Fruit fly (Drosophila melanogaster) whole organism, prepupa: Measurements from ENCODE around the gene Ctu2.

Source experiments
- Blimp-1 ChIP-seq: fragments of 200-800 bp; sonication (Bioruptor generic); optimal IDR thresholded peaks from 3 replicates; lab custom pipeline; 2017; ENCODE audit warnings: missing biosample characterization, missing genetic modification characterization, mild to moderate bottlenecking, moderate library complexity, missing genetic modification reagents
- CG10631 ChIP-seq: fragments of 200-800 bp; sonication (Bioruptor generic); optimal IDR thresholded peaks from 2 replicates; lab custom pipeline; 2016; ENCODE audit warnings: missing biosample characterization, missing genetic modification characterization
- CG11294 ChIP-seq: fragments of 200-800 bp; sonication (Bioruptor generic); IDR thresholded peaks from 2 replicates; pipeline ENCODE4 v1.3.6; 2022; ENCODE audit warnings: missing biosample characterization, missing genetic modification characterization
- CG11762 ChIP-seq: fragments of 200-800 bp; sonication (Bioruptor generic); optimal IDR thresholded peaks from 3 replicates; lab custom pipeline; 2016; ENCODE audit warnings: missing biosample characterization, missing genetic modification characterization; ENCODE audit not compliant: insufficient read depth
- CG15336 ChIP-seq: fragments of 200-800 bp; sonication (Bioruptor generic); IDR thresholded peaks from 2 replicates; pipeline ENCODE4 v1.3.6; 2022; ENCODE audit warnings: missing biosample characterization, missing genetic modification characterization
- CG1621 ChIP-seq: fragments of 200-800 bp; sonication (Bioruptor generic); optimal IDR thresholded peaks from 3 replicates; lab custom pipeline; 2018; ENCODE audit warnings: missing biosample characterization, mild to moderate bottlenecking, missing genetic modification characterization
- CG16779 ChIP-seq: fragments of 200-800 bp; sonication (Bioruptor generic); optimal IDR thresholded peaks from 3 replicates; lab custom pipeline; 2017; ENCODE audit warnings: missing biosample characterization, mild to moderate bottlenecking, missing genetic modification characterization
- CG3032 ChIP-seq: fragments of 200-800 bp; optimal IDR thresholded peaks from 2 replicates; lab custom pipeline; 2019; ENCODE audit warnings: missing biosample characterization, mild to moderate bottlenecking, missing genetic modification characterization, moderate library complexity
- CG31627 ChIP-seq: fragments of 200-800 bp; sonication (Bioruptor generic); optimal IDR thresholded peaks from 3 replicates; lab custom pipeline; 2016; ENCODE audit warnings: missing biosample characterization, missing genetic modification characterization
- CG32006 ChIP-seq: fragments of 200-800 bp; sonication (Bioruptor generic); optimal IDR thresholded peaks from 3 replicates; lab custom pipeline; 2017; ENCODE audit warnings: missing biosample characterization, mild to moderate bottlenecking, missing genetic modification characterization
- CG3919 ChIP-seq: fragments of 200-800 bp; sonication (Bioruptor generic); optimal IDR thresholded peaks from 3 replicates; lab custom pipeline; 2016; ENCODE audit warnings: missing biosample characterization, missing genetic modification characterization
- CG4318 ChIP-seq: fragments of 200-800 bp; sonication (Bioruptor generic); optimal IDR thresholded peaks from 3 replicates; lab custom pipeline; 2017; ENCODE audit warnings: missing biosample characterization, mild to moderate bottlenecking, missing genetic modification characterization
- CG6163 ChIP-seq: fragments of 200-800 bp; sonication (Bioruptor generic); IDR thresholded peaks from 3 replicates; pipeline ENCODE4 v1.3.6; 2022; ENCODE audit warnings: missing biosample characterization, missing genetic modification characterization
- CG6276 ChIP-seq: fragments of 200-800 bp; sonication (Bioruptor generic); optimal IDR thresholded peaks from 2 replicates; lab custom pipeline; 2017; ENCODE audit warnings: missing biosample characterization, mild to moderate bottlenecking, missing genetic modification characterization
- CG6792 ChIP-seq: fragments of 200-800 bp; sonication (Bioruptor generic); optimal IDR thresholded peaks from 3 replicates; lab custom pipeline; 2016; ENCODE audit warnings: missing biosample characterization, missing genetic modification characterization
- CG6808 ChIP-seq: fragments of 200-800 bp; sonication (Bioruptor generic); optimal IDR thresholded peaks from 3 replicates; lab custom pipeline; 2017; ENCODE audit warnings: missing biosample characterization, missing genetic modification characterization, mild to moderate bottlenecking, moderate library complexity, missing genetic modification reagents
- CG6854 ChIP-seq: fragments of 200-800 bp; sonication (Bioruptor generic); optimal IDR thresholded peaks from 2 replicates; lab custom pipeline; 2017; ENCODE audit warnings: missing biosample characterization, mild to moderate bottlenecking, missing genetic modification characterization
- CG7368 ChIP-seq: fragments of 200-800 bp; sonication (Bioruptor generic); optimal IDR thresholded peaks from 3 replicates; lab custom pipeline; 2016; ENCODE audit warnings: missing biosample characterization, missing genetic modification characterization
- CG8119 ChIP-seq: fragments of 200-800 bp; sonication (Bioruptor generic); IDR thresholded peaks from 3 replicates; pipeline ENCODE4 v1.3.6; 2022; ENCODE audit warnings: missing biosample characterization, missing genetic modification characterization
- CG8319 ChIP-seq: fragments of 200-800 bp; sonication (Bioruptor generic); optimal IDR thresholded peaks from 3 replicates; lab custom pipeline; 2016; ENCODE audit warnings: missing biosample characterization, missing genetic modification characterization
- CG9139 ChIP-seq: fragments of 200-800 bp; sonication (Bioruptor generic); optimal IDR thresholded peaks from 3 replicates; lab custom pipeline; 2017; ENCODE audit warnings: missing biosample characterization, mild to moderate bottlenecking, missing genetic modification characterization
- Eip78C ChIP-seq: fragments of 200-800 bp; sonication (Bioruptor generic); peaks from one replicate; lab custom pipeline; 2016; ENCODE audit warnings: missing biosample characterization, missing genetic modification characterization
- Eip93F ChIP-seq: fragments of 200-800 bp; sonication (Bioruptor generic); optimal IDR thresholded peaks from 2 replicates; lab custom pipeline; 2016; ENCODE audit warnings: missing biosample characterization, mild to moderate bottlenecking, missing genetic modification characterization
- Ets21C ChIP-seq: fragments of 200-800 bp; sonication (Bioruptor generic); optimal IDR thresholded peaks from 3 replicates; lab custom pipeline; 2016; ENCODE audit warnings: missing biosample characterization, missing genetic modification characterization
- Ets96B ChIP-seq: fragments of 200-800 bp; optimal IDR thresholded peaks from 2 replicates; lab custom pipeline; 2019; ENCODE audit warnings: missing biosample characterization, mild to moderate bottlenecking, missing genetic modification characterization, moderate library complexity
- Hr39 ChIP-seq: fragments of 200-800 bp; sonication (Bioruptor generic); optimal IDR thresholded peaks from 2 replicates; lab custom pipeline; 2016; ENCODE audit warnings: missing biosample characterization, missing genetic modification characterization
- Hr4 ChIP-seq: fragments of 200-800 bp; sonication (Bioruptor generic); optimal IDR thresholded peaks from 3 replicates; lab custom pipeline; 2016; ENCODE audit warnings: missing biosample characterization, missing genetic modification characterization
- Lpt ChIP-seq: fragments of 200-800 bp; sonication (Bioruptor generic); optimal IDR thresholded peaks from 3 replicates; lab custom pipeline; 2016; ENCODE audit warnings: missing biosample characterization, missing genetic modification characterization
- Met ChIP-seq: fragments of 200-800 bp; sonication (Bioruptor generic); optimal IDR thresholded peaks from 3 replicates; lab custom pipeline; 2016; ENCODE audit warnings: missing biosample characterization, missing genetic modification characterization
- Smox ChIP-seq: fragments of 200-800 bp; sonication (Bioruptor generic); optimal IDR thresholded peaks from 3 replicates; lab custom pipeline; 2016; ENCODE audit warnings: missing biosample characterization, missing genetic modification characterization
- Sox14 ChIP-seq: fragments of 200-800 bp; sonication (Bioruptor generic); optimal IDR thresholded peaks from 3 replicates; lab custom pipeline; 2016; ENCODE audit warnings: missing biosample characterization, missing genetic modification characterization
- achi ChIP-seq: fragments of 200-800 bp; sonication (Bioruptor generic); optimal IDR thresholded peaks from 3 replicates; lab custom pipeline; 2016; ENCODE audit warnings: missing biosample characterization, missing genetic modification characterization
- cyc ChIP-seq: fragments of 200-800 bp; sonication (Bioruptor generic); optimal IDR thresholded peaks from 3 replicates; lab custom pipeline; 2016; ENCODE audit warnings: missing biosample characterization, missing genetic modification characterization
- dac ChIP-seq: fragments of 200-800 bp; sonication (Bioruptor generic); optimal IDR thresholded peaks from 2 replicates; lab custom pipeline; 2017; ENCODE audit warnings: missing biosample characterization, mild to moderate bottlenecking, missing genetic modification characterization
- dsx ChIP-seq: fragments of 200-800 bp; optimal IDR thresholded peaks from 3 replicates; lab custom pipeline; 2019; ENCODE audit warnings: missing biosample characterization, mild to moderate bottlenecking, missing genetic modification characterization, moderate library complexity; ENCODE audit not compliant: poor library complexity, severe bottlenecking
- esn ChIP-seq: fragments of 200-800 bp; sonication (Bioruptor generic); optimal IDR thresholded peaks from 2 replicates; lab custom pipeline; 2016; ENCODE audit warnings: missing biosample characterization, mild to moderate bottlenecking, missing genetic modification characterization, moderate library complexity
- fd59A ChIP-seq: fragments of 200-800 bp; sonication (Bioruptor generic); optimal IDR thresholded peaks from 2 replicates; lab custom pipeline; 2017; ENCODE audit warnings: missing biosample characterization, mild to moderate bottlenecking, missing genetic modification characterization, missing genetic modification reagents
- fd85E ChIP-seq: fragments of 200-800 bp; sonication (Bioruptor generic); optimal IDR thresholded peaks from 3 replicates; lab custom pipeline; 2016; ENCODE audit warnings: missing biosample characterization, missing genetic modification characterization
- lz ChIP-seq: fragments of 200-800 bp; sonication (Bioruptor generic); optimal IDR thresholded peaks from 3 replicates; lab custom pipeline; 2016; ENCODE audit warnings: missing biosample characterization, missing genetic modification characterization
- net ChIP-seq: fragments of 200-800 bp; sonication (Bioruptor generic); optimal IDR thresholded peaks from 3 replicates; lab custom pipeline; 2016; ENCODE audit warnings: missing biosample characterization, missing genetic modification characterization
- pdm3 ChIP-seq: fragments of 200-800 bp; sonication (Bioruptor generic); optimal IDR thresholded peaks from 3 replicates; lab custom pipeline; 2016; ENCODE audit warnings: missing biosample characterization, missing genetic modification characterization
- salr ChIP-seq, 2 experiments: fragments of 200-800 bp; sonication (Bioruptor generic); optimal IDR thresholded peaks; 3 replicates each; lab custom pipeline; 2016 to 2018; ENCODE audit warnings: missing biosample characterization in 2 of 2, missing genetic modification characterization in 2 of 2, mild to moderate bottlenecking in 1 of 2
- spab ChIP-seq: fragments of 200-800 bp; sonication (Bioruptor generic); optimal IDR thresholded peaks from 2 replicates; lab custom pipeline; 2017; ENCODE audit warnings: missing biosample characterization, mild to moderate bottlenecking, missing genetic modification characterization, missing genetic modification reagents
- ss ChIP-seq, 2 experiments: fragments of 200-800 bp; sonication (Bioruptor generic); optimal IDR thresholded peaks; 2 replicates in 1 of 2; 3 replicates in 1 of 2; lab custom pipeline; 2017 to 2018; ENCODE audit warnings: mild to moderate bottlenecking in 2 of 2, missing biosample characterization in 2 of 2, missing genetic modification characterization in 2 of 2, moderate library complexity in 1 of 2
- svp ChIP-seq: fragments of 200-800 bp; sonication (Bioruptor generic); peaks from one replicate; lab custom pipeline; 2016; ENCODE audit warnings: missing biosample characterization, missing genetic modification characterization

Gene Ctu2

dm6 chr2L:19506323-19506722 lies 13.3 kb upstream of the Ctu2 start:
- no peak for TF ChIP-seq Ets21C (GFP tag; lab: Kevin White, UChicago)
- TF ChIP-seq esn (GFP tag; lab: Kevin White, UChicago) = no peak
- no peak for TF ChIP-seq CG6808 (GFP tag; lab: Kevin White, UChicago)
- no peak for TF ChIP-seq CG6792
- TF ChIP-seq CG6276 (GFP tag; lab: Kevin White, UChicago) = no peak
- no peak for TF ChIP-seq CG15336 (GFP tag; lab: Robert Waterston, UW)
- no peak for TF ChIP-seq lz (GFP tag; lab: Kevin White, UChicago)
- TF ChIP-seq Smox (GFP tag; lab: Kevin White, UChicago) = no peak
- TF ChIP-seq CG11294 = no peak
- TF ChIP-seq CG8319 = no peak
- no peak for TF ChIP-seq CG16779 (tag; lab: Kevin White, UChicago)
- no peak for TF ChIP-seq CG3032 (tag; lab: Kevin White, UChicago)
- TF ChIP-seq CG9139 (GFP tag; lab: Kevin White, UChicago) = no peak
- no peak for TF ChIP-seq Eip93F (GFP tag; lab: Kevin White, UChicago)
- TF ChIP-seq Hr39 (GFP tag; lab: Kevin White, UChicago) = no peak
- TF ChIP-seq Sox14 (GFP tag; lab: Kevin White, UChicago) = no peak
- TF ChIP-seq Hr4 (GFP tag; lab: Kevin White, UChicago) = no peak
- TF ChIP-seq pdm3 (GFP tag; lab: Kevin White, UChicago) = no peak
- TF ChIP-seq CG8119 (GFP tag; lab: Robert Waterston, UW) = no peak
- no peak for TF ChIP-seq CG6163 (GFP tag; lab: Robert Waterston, UW)

dm6 chr2L:19497983-19498382 lies 4.9 kb upstream of the Ctu2 start, which contains the start of gene Top3alpha:
Top3alpha (plus strand) TSS chr2L:19498168.
- no peak for TF ChIP-seq CG10631 (GFP tag; lab: Kevin White, UChicago)
- TF ChIP-seq net (GFP tag; lab: Kevin White, UChicago) = no peak
- TF ChIP-seq fd85E (GFP tag; lab: Kevin White, UChicago) = no peak
- no peak for TF ChIP-seq pdm3 (GFP tag; lab: Kevin White, UChicago)

dm6 chr2L:19489997-19490461 lies 3.0 kb downstream of the Ctu2 start, which contains the start of the genes CG10194 and CG18094:
CG10194 (minus strand) TSS chr2L:19490104.
CG18094 (plus strand) TSS chr2L:19490262.
- peak; percentile 25; the same call in 1 of the 2 replicates for TF ChIP-seq CG11294
- TF ChIP-seq Met (GFP tag; lab: Kevin White, UChicago) = no peak
- TF ChIP-seq CG3919 (GFP tag; lab: Kevin White, UChicago) = no peak
- no peak for TF ChIP-seq salr (GFP tag; optimal IDR thresholded peaks at IDR 0.05; lab: Kevin White, UChicago)
- no peak for TF ChIP-seq Blimp-1 (GFP tag; lab: Kevin White, UChicago)
- TF ChIP-seq esn (GFP tag; lab: Kevin White, UChicago) = peak; percentile 78
- 0 out of 3 replicates have a peak, but pooled peaks have one; percentile 10 for TF ChIP-seq CG6163 (GFP tag; lab: Robert Waterston, UW)
- no peak for TF ChIP-seq Ets96B (tag; lab: Kevin White, UChicago)
- peak; percentile 53 for TF ChIP-seq lz (GFP tag; lab: Kevin White, UChicago)
- no peak for TF ChIP-seq spab (GFP tag; lab: Kevin White, UChicago)
- peak; percentile 60 for TF ChIP-seq cyc
- TF ChIP-seq Smox (GFP tag; lab: Kevin White, UChicago) = no peak
- TF ChIP-seq achi (GFP tag; lab: Kevin White, UChicago) = no peak
- no peak for TF ChIP-seq CG6808 (GFP tag; lab: Kevin White, UChicago)
- peak; percentile 49 for TF ChIP-seq CG31627
- TF ChIP-seq CG4318 (GFP tag; lab: Kevin White, UChicago) = no peak
- no peak for TF ChIP-seq CG11762 (GFP tag; lab: Kevin White, UChicago)
- peak; percentile 48; the same call in 1 of the 2 replicates for TF ChIP-seq CG15336 (GFP tag; lab: Robert Waterston, UW)
- no peak for TF ChIP-seq ss (GFP tag; optimal IDR thresholded peaks at IDR 0.05; lab: Kevin White, UChicago)
- no peak for TF ChIP-seq CG6276 (GFP tag; lab: Kevin White, UChicago)
- no peak for TF ChIP-seq Sox14 (GFP tag; lab: Kevin White, UChicago)
- no peak for TF ChIP-seq CG1621 (tag; lab: Kevin White, UChicago)
- TF ChIP-seq CG32006 (GFP tag; lab: Kevin White, UChicago) = no peak
- peak; percentile 62 for TF ChIP-seq CG6792
- TF ChIP-seq CG8319 = peak; percentile 7
- peak; percentile 9 for TF ChIP-seq CG6854
- TF ChIP-seq dac (GFP tag; lab: Kevin White, UChicago) = no peak
- no peak for TF ChIP-seq fd59A (GFP tag; lab: Kevin White, UChicago)
- TF ChIP-seq pdm3 (GFP tag; lab: Kevin White, UChicago) = no peak
- no peak for TF ChIP-seq dsx (GFP tag; lab: Kevin White, UChicago)
- TF ChIP-seq svp (GFP tag; lab: Kevin White, UChicago) = peak; percentile 86
- TF ChIP-seq CG7368 (GFP tag; lab: Kevin White, UChicago) = no peak
- no peak for TF ChIP-seq Hr39 (GFP tag; lab: Kevin White, UChicago)
- no peak for TF ChIP-seq Eip78C
- no peak for TF ChIP-seq Lpt
- peak; percentile 71 for TF ChIP-seq Hr4 (GFP tag; lab: Kevin White, UChicago)
